Fruit fly (Drosophila melanogaster): ENCODE results near the gene CG6610.

- peak; percentile 1 for TF ChIP-seq cic (GFP tag; optimal IDR thresholded peaks at IDR 0.05)
- TF ChIP-seq CG11617 (GFP tag; optimal IDR thresholded peaks at IDR 0.05): peak; percentile 32
- peak; percentile 49 for TF ChIP-seq CG5204 (GFP tag; optimal IDR thresholded peaks at IDR 0.05)
- TF ChIP-seq CG7045 (GFP tag; optimal IDR thresholded peaks at IDR 0.05): peak; percentile 46
- peak; percentile 25 for TF ChIP-seq pad (GFP tag; optimal IDR thresholded peaks at IDR 0.05)
- peak; percentile 54 for TF ChIP-seq bab1 (GFP tag; optimal IDR thresholded peaks at IDR 0.05)
- TF ChIP-seq toe (GFP tag; optimal IDR thresholded peaks at IDR 0.05): peak; percentile 73
Observed at dm6 chr3L:6074975-6075692, at the start of gene CG6610, which contains the start of gene CG13295.
